Worm (Caenorhabditis elegans) whole organism, young adult: ENCODE data around the gene str-16.

Source experiments
- B0019.2 ChIP-seq: fragments of 200-800 bp; sonication (Bioruptor generic); conservative IDR thresholded peaks from 2 replicates; pipeline ENCODE4 v1.3.6; 2022; ENCODE audit warnings: missing genetic modification reagents, missing genetic modification characterization, missing compliant biosample characterization
- K11D2.4 ChIP-seq: fragments of 200-800 bp; sonication (Bioruptor generic); IDR thresholded peaks from 2 replicates; pipeline ENCODE4 v1.3.6; 2022; ENCODE audit warnings: missing genetic modification reagents, missing genetic modification characterization, missing compliant biosample characterization
- Y79H2A.3 ChIP-seq: fragments of 200-800 bp; sonication (Bioruptor generic); conservative IDR thresholded peaks from 2 replicates; pipeline ENCODE4 v1.3.6; 2022; ENCODE audit warnings: missing genetic modification reagents, missing genetic modification characterization, missing compliant biosample characterization
- ama-1 ChIP-seq, 3 experiments: fragments of 150-350 bp in 1 of 3; sonication (generic microtip) in 2 of 3; optimal IDR thresholded peaks; 2 replicates each; lab custom pipeline; 2014 to 2018; ENCODE audit warnings: missing biosample characterization in 2 of 3, missing genetic modification characterization in 2 of 3, missing genetic modification reagents in 2 of 3
- dpff-1 ChIP-seq: sonication (generic microtip); optimal IDR thresholded peaks from 2 replicates; lab custom pipeline; 2017; ENCODE audit warnings: mild to moderate bottlenecking, missing genetic modification characterization, missing compliant biosample characterization
- dpl-1 ChIP-seq: fragments of 150-350 bp; optimal IDR thresholded peaks from 2 replicates; lab custom pipeline; 2014; ENCODE audit warnings: missing biosample characterization, missing genetic modification reagents, missing genetic modification characterization
- lsy-27 ChIP-seq: sonication (generic microtip); optimal IDR thresholded peaks from 2 replicates; lab custom pipeline; 2017; ENCODE audit warnings: missing genetic modification characterization, mild to moderate bottlenecking, missing compliant biosample characterization, antibody characterized with exemption, missing genotype, borderline replicate concordance; ENCODE audit not compliant: insufficient read depth
- nhr-90 ChIP-seq: sonication (generic microtip); optimal IDR thresholded peaks from 2 replicates; lab custom pipeline; 2016; ENCODE audit warnings: missing genotype, mild to moderate bottlenecking, missing genetic modification characterization, missing compliant biosample characterization
- snpc-4 ChIP-seq, 5 experiments: fragments of 150-350 bp in 1 of 5; sonication (generic microtip) in 4 of 5; optimal IDR thresholded peaks; 2 replicates each; lab custom pipeline; 2014 to 2018; ENCODE audit warnings: missing genetic modification characterization in 5 of 5, missing biosample characterization in 3 of 5, antibody characterized with exemption in 2 of 5, mild to moderate bottlenecking in 2 of 5, missing compliant biosample characterization in 2 of 5, missing genotype in 2 of 5, moderate library complexity in 2 of 5, missing genetic modification reagents in 1 of 5
- unc-130 ChIP-seq: sonication (generic microtip); optimal IDR thresholded peaks from 2 replicates; lab custom pipeline; 2016; ENCODE audit warnings: missing genetic modification reagents, missing genetic modification characterization, missing compliant biosample characterization
- zim-3 ChIP-seq: sonication (generic microtip); optimal IDR thresholded peaks from 2 replicates; lab custom pipeline; 2017; ENCODE audit warnings: mild to moderate bottlenecking, missing genetic modification characterization, moderate library complexity, missing compliant biosample characterization

DNA sequence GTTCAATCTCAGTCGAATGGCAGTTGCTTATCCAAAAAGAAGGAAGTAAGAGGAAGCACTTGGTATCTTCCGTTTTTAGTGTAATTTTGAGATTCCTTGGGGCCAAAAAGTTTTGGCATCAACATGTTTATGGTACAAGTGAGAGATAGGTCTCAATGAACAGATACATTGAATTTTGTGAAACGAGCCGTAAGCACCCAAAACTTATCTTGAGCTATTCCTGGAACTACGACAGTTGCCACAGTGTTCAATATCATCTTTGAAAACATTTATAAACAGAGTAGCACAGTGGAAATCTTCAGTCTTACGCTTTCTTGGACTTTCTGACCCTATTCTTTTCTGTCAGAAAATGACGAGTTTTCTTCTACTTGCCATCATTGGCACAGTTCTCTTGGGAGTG lies 38.4 kb downstream of the str-16 start, which contains the start of gene T28A11.3:
- TF ChIP-seq unc-130 (GFP tag; lab: Kevin White, UChicago) = no peak
- no peak for TF ChIP-seq K11D2.4 (GFP tag; lab: Robert Waterston, UW)
- no peak for TF ChIP-seq B0019.2 (GFP tag; lab: Robert Waterston, UW)
- no peak for TF ChIP-seq nhr-90 (tag; lab: Kevin White, UChicago)
- no peak for TF ChIP-seq dpff-1
- TF ChIP-seq snpc-4 (GFP tag; optimal IDR thresholded peaks at IDR 0.05; lab: Kevin White, UChicago) = no peak
- no peak for TF ChIP-seq snpc-4 (tag; optimal IDR thresholded peaks at IDR 0.05; lab: Kevin White, UChicago)
- no peak for TF ChIP-seq dpl-1 (GFP tag; lab: Kevin White, UChicago)
- TF ChIP-seq Y79H2A.3 = no peak
- no peak for TF ChIP-seq ama-1 (optimal IDR thresholded peaks at IDR 0.05; lab: Kevin White, UChicago)
- TF ChIP-seq ama-1 (GFP tag; optimal IDR thresholded peaks at IDR 0.05; lab: Kevin White, UChicago) = no peak
- no peak for TF ChIP-seq zim-3
- no peak for TF ChIP-seq lsy-27 (tag; lab: Kevin White, UChicago)
